Worm (Caenorhabditis elegans) whole organism, mixed stage, embryonic: ENCODE measurements around the gene T13C5.9.

ENCODE experiments used
- M03D4.4 ChIP-seq: sonication (generic microtip); optimal IDR thresholded peaks from 2 replicates; lab custom pipeline; 2017; ENCODE audit warnings: mild to moderate bottlenecking, missing genetic modification characterization, missing compliant biosample characterization
- bed-3 ChIP-seq: fragments of 200-800 bp; sonication (Bioruptor generic); optimal IDR thresholded peaks from 3 replicates; lab custom pipeline; 2018; ENCODE audit warnings: mild to moderate bottlenecking, missing genetic modification characterization, moderate library complexity, missing compliant biosample characterization
- blmp-1 ChIP-seq: fragments of 150-350 bp; optimal IDR thresholded peaks from 2 replicates; lab custom pipeline; 2014; ENCODE audit warnings: missing biosample characterization, missing genetic modification characterization
- ceh-39 ChIP-seq: fragments of 150-350 bp; optimal IDR thresholded peaks from 2 replicates; lab custom pipeline; 2014; ENCODE audit warnings: missing biosample characterization, missing genetic modification characterization
- ceh-43 ChIP-seq: fragments of 200-800 bp; sonication (Bioruptor generic); optimal IDR thresholded peaks from 2 replicates; lab custom pipeline; 2018; ENCODE audit warnings: mild to moderate bottlenecking, missing genetic modification characterization, moderate library complexity, missing compliant biosample characterization
- ceh-83 ChIP-seq: fragments of 200-800 bp; sonication (Bioruptor generic); optimal IDR thresholded peaks from 2 replicates; lab custom pipeline; 2018; ENCODE audit warnings: mild to moderate bottlenecking, missing genetic modification characterization, missing compliant biosample characterization
- ces-1 ChIP-seq: fragments of 150-350 bp; optimal IDR thresholded peaks from 2 replicates; lab custom pipeline; 2014; ENCODE audit warnings: missing biosample characterization, missing genetic modification reagents, missing genetic modification characterization
- drap-1 ChIP-seq: fragments of 200-800 bp; sonication (Bioruptor generic); optimal IDR thresholded peaks from 3 replicates; lab custom pipeline; 2018; ENCODE audit warnings: mild to moderate bottlenecking, missing genetic modification characterization, missing compliant biosample characterization
- elt-1 ChIP-seq: sonication (generic microtip); optimal IDR thresholded peaks from 2 replicates; lab custom pipeline; 2017; ENCODE audit warnings: missing genetic modification characterization, mild to moderate bottlenecking, missing compliant biosample characterization, antibody characterized with exemption, moderate library complexity, borderline replicate concordance; ENCODE audit not compliant: insufficient read depth
- elt-3 ChIP-seq: fragments of 150-350 bp; optimal IDR thresholded peaks from 2 replicates; lab custom pipeline; 2014; ENCODE audit warnings: missing biosample characterization, missing genetic modification characterization
- ham-2 ChIP-seq: fragments of 200-800 bp; sonication (Bioruptor generic); optimal IDR thresholded peaks from 2 replicates; lab custom pipeline; 2018; ENCODE audit warnings: mild to moderate bottlenecking, missing genetic modification characterization, missing compliant biosample characterization
- hlh-1 ChIP-seq: fragments of 150-350 bp; optimal IDR thresholded peaks from 2 replicates; lab custom pipeline; 2014; ENCODE audit warnings: missing biosample characterization, missing genetic modification reagents, missing genetic modification characterization
- lin-13 ChIP-seq: fragments of 150-350 bp; optimal IDR thresholded peaks from 2 replicates; lab custom pipeline; 2014; ENCODE audit warnings: missing biosample characterization, missing genetic modification characterization
- lin-32 ChIP-seq: fragments of 200-800 bp; sonication (Bioruptor generic); optimal IDR thresholded peaks from 2 replicates; lab custom pipeline; 2018; ENCODE audit warnings: mild to moderate bottlenecking, missing genetic modification characterization, missing compliant biosample characterization
- lsy-2 ChIP-seq: fragments of 150-350 bp; optimal IDR thresholded peaks from 2 replicates; lab custom pipeline; 2014; ENCODE audit warnings: missing biosample characterization, missing genetic modification characterization
- mab-5 ChIP-seq: fragments of 150-350 bp; optimal IDR thresholded peaks from 2 replicates; lab custom pipeline; 2014; ENCODE audit warnings: missing biosample characterization, missing genetic modification characterization
- mep-1 ChIP-seq: fragments of 150-350 bp; optimal IDR thresholded peaks from 2 replicates; lab custom pipeline; 2017; ENCODE audit warnings: missing biosample characterization, missing genetic modification reagents, missing genetic modification characterization, inconsistent platforms
- nhr-12 ChIP-seq: fragments of 150-350 bp; optimal IDR thresholded peaks from 2 replicates; lab custom pipeline; 2014; ENCODE audit warnings: missing biosample characterization, missing genetic modification characterization
- nhr-2 ChIP-seq: fragments of 150-350 bp; optimal IDR thresholded peaks from 2 replicates; lab custom pipeline; 2014; ENCODE audit warnings: missing biosample characterization, missing genetic modification characterization
- nhr-237 ChIP-seq: fragments of 150-350 bp; optimal IDR thresholded peaks from 2 replicates; lab custom pipeline; 2014; ENCODE audit warnings: missing biosample characterization, missing genetic modification characterization
- nhr-28 ChIP-seq: fragments of 150-350 bp; optimal IDR thresholded peaks from 2 replicates; lab custom pipeline; 2014; ENCODE audit warnings: missing biosample characterization, missing genetic modification characterization
- nhr-76 ChIP-seq: sonication (generic microtip); optimal IDR thresholded peaks from 2 replicates; lab custom pipeline; 2017; ENCODE audit warnings: missing biosample characterization, missing genetic modification characterization
- pha-4 ChIP-seq: fragments of 150-350 bp; optimal IDR thresholded peaks from 2 replicates; lab custom pipeline; 2018; ENCODE audit warnings: missing biosample characterization, missing genetic modification reagents, missing genetic modification characterization
- sem-2 ChIP-seq: fragments of 200-800 bp; sonication (Bioruptor generic); optimal IDR thresholded peaks from 2 replicates; lab custom pipeline; 2018; ENCODE audit warnings: mild to moderate bottlenecking, missing genetic modification characterization, missing compliant biosample characterization
- snpc-4 ChIP-seq: fragments of 150-350 bp; optimal IDR thresholded peaks from 2 replicates; lab custom pipeline; 2014; ENCODE audit warnings: missing biosample characterization, missing genetic modification characterization
- sptf-1 ChIP-seq: sonication (generic microtip); optimal IDR thresholded peaks from 2 replicates; lab custom pipeline; 2017; ENCODE audit warnings: mild to moderate bottlenecking, missing genetic modification characterization, moderate library complexity, missing compliant biosample characterization
- tbx-8 ChIP-seq: fragments of 200-800 bp; sonication (Bioruptor generic); optimal IDR thresholded peaks from 2 replicates; lab custom pipeline; 2018; ENCODE audit warnings: mild to moderate bottlenecking, missing genetic modification characterization, moderate library complexity, missing compliant biosample characterization
- unc-120 ChIP-seq: sonication (generic microtip); optimal IDR thresholded peaks from 2 replicates; lab custom pipeline; 2017; ENCODE audit warnings: missing genetic modification characterization, missing compliant biosample characterization; ENCODE audit not compliant: poor library complexity, severe bottlenecking
- unc-39 ChIP-seq: fragments of 150-350 bp; optimal IDR thresholded peaks from 2 replicates; lab custom pipeline; 2014; ENCODE audit warnings: missing biosample characterization, missing genetic modification characterization
- unc-62 ChIP-seq: fragments of 150-350 bp; optimal IDR thresholded peaks from 2 replicates; lab custom pipeline; 2014; ENCODE audit warnings: missing biosample characterization, missing genetic modification reagents, missing genetic modification characterization
- zip-8 ChIP-seq: fragments of 150-350 bp; optimal IDR thresholded peaks from 2 replicates; lab custom pipeline; 2014; ENCODE audit warnings: missing biosample characterization, missing genetic modification characterization

T13C5.9 gene

DNA sequence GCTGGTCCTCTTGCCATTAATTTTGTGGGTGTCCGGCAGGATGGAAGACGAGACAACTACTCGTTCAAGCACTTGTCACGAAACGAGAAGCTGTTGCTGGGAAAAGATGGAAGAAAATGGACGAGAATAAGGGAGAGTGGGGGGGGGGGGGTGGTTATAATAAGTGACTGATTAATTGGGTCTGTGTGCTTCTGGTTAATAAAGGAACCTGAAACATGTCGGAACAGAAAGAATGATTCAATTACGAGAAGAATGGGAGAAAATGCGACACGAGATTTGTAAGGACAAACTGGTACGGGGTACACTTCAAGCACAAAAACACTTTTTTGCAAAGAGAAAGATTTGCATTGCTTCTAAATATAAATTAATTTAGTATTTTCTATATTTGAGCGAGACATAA, 34.6 kb upstream of the T13C5.9 start:
- no peak for TF ChIP-seq elt-3 (tag; lab: Kevin White, UChicago)
- TF ChIP-seq ceh-43 (GFP tag; lab: Kevin White, UChicago) = no peak
- TF ChIP-seq ces-1 = peak; percentile 85

DNA sequence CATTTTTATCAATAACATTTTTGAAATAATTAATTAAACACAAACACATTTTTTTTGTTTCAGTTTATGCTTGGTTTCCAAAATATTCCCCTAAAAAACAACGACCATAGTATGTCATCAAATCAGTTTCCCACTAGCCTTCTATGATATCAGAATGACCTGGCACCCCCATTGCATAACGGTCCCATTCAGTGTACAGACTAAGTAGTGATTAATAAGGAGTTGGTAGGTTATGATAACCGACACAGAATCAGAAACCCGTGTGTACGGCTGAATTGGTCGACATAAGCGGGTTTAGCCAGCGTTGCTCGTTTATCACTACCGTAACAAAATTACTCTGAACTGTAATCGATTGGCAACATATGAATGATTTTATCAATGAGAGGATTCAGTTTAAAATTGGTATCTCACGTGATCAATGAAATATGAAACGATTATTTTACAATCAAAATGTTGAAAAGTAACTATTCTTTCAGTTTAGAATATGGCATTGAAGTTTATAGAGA, 32.6 kb upstream of the T13C5.9 start:
- no peak for TF ChIP-seq zip-8 (tag; lab: Kevin White, UChicago)
- TF ChIP-seq nhr-237 (tag; lab: Kevin White, UChicago) = no peak
- TF ChIP-seq nhr-76 (tag; lab: Kevin White, UChicago) = no peak
- no peak for TF ChIP-seq tbx-8 (GFP tag; lab: Kevin White, UChicago)
- no peak for TF ChIP-seq ceh-39 (tag; lab: Kevin White, UChicago)
- no peak for TF ChIP-seq unc-120 (tag; lab: Kevin White, UChicago)
- no peak for TF ChIP-seq lsy-2 (tag; lab: Kevin White, UChicago)
- no peak for TF ChIP-seq lin-13 (tag; lab: Kevin White, UChicago)
- no peak for TF ChIP-seq nhr-12 (tag; lab: Kevin White, UChicago)
- no peak for TF ChIP-seq elt-3 (tag; lab: Kevin White, UChicago)
- TF ChIP-seq bed-3 (GFP tag; lab: Kevin White, UChicago) = no peak
- no peak for TF ChIP-seq ham-2
- TF ChIP-seq snpc-4 = no peak
- TF ChIP-seq mep-1 (tag; lab: Kevin White, UChicago) = no peak
- no peak for TF ChIP-seq ceh-43 (GFP tag; lab: Kevin White, UChicago)
- no peak for TF ChIP-seq ceh-83 (GFP tag; lab: Kevin White, UChicago)
- TF ChIP-seq sem-2 (GFP tag; lab: Kevin White, UChicago) = no peak
- no peak for TF ChIP-seq nhr-28 (tag; lab: Kevin White, UChicago)
- TF ChIP-seq nhr-2 = no peak
- TF ChIP-seq sptf-1 = no peak
- TF ChIP-seq, all 35 proteins: peak for 0

DNA sequence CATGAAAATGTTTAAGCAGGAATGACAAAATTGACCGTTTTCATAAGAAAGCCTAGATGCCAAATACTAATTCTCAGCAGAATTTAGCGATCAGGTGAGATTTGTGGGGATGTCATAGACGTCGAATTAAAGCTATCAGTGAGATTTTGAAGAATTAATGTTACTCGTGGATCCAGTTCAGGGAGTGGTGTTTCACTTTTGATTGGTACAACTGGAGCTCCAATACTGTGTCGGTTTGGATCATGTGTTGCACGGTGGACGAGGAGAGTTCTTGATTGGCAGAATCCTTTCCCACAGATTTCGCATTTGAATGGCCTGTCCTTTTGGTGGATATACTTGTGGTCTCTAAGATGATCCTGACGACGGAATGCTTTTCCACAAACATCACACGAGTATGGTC, 30.5 kb upstream of the T13C5.9 start:
- no peak for TF ChIP-seq sem-2 (GFP tag; lab: Kevin White, UChicago)
- TF ChIP-seq tbx-8 (GFP tag; lab: Kevin White, UChicago) = no peak
- no peak for TF ChIP-seq lin-32 (GFP tag; lab: Kevin White, UChicago)
- no peak for TF ChIP-seq nhr-2
- TF ChIP-seq nhr-76 (tag; lab: Kevin White, UChicago) = no peak

DNA sequence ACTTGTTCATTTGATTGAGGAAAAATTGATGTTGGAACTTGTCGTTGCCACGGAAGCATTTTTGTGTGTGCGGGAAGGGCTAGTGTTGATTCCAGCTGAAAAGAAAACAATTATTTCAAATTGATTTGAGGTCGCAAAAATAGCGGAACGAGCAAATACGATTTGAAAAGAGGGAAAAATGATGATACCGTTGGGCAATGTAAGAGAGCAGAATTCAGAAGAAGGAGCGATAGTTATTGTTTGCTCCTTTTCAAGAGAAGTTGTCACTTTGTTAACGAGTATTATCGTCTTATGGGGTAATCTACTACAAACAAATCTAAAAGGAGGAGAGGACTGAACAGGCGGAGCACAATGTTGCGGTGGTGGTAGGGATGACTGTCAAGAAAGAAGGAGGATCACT, 29.6 kb upstream of the T13C5.9 start, which contains the start of gene odd-2:
Gene odd-2, minus strand, starts transcription at position 101 of the 400 bp plus-strand sequence.
- no peak for TF ChIP-seq nhr-12 (tag; lab: Kevin White, UChicago)
- no peak for TF ChIP-seq ceh-39 (tag; lab: Kevin White, UChicago)
- no peak for TF ChIP-seq mab-5 (tag; lab: Kevin White, UChicago)
- TF ChIP-seq blmp-1 = no peak
- no peak for TF ChIP-seq nhr-237 (tag; lab: Kevin White, UChicago)
- TF ChIP-seq ceh-43 (GFP tag; lab: Kevin White, UChicago) = no peak
- no peak for TF ChIP-seq elt-1 (tag; lab: Kevin White, UChicago)
- TF ChIP-seq M03D4.4 (tag; lab: Kevin White, UChicago) = no peak
- TF ChIP-seq lin-32 (GFP tag; lab: Kevin White, UChicago) = no peak

DNA sequence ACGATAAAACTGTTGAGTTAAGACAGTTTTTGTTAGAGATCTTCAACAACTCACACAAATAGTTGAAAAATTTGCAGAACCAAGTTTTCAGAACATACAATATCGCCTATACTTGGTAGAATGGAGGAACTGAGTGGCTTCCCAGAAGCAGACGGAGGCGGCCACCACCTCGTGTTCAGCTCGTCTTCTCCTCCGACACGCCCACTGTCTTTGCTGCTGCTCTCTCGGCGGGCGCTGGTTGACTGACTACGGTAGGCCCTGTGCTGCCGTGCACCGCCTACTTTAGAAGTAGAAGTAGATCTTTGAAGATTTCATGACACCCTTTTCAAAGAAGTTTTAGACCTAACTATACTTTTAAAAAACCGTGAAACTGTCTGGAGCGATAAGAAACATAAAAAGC, 28.0 kb upstream of the T13C5.9 start:
- no peak for TF ChIP-seq sptf-1
- TF ChIP-seq unc-39 (tag; lab: Kevin White, UChicago) = no peak
- no peak for TF ChIP-seq drap-1 (GFP tag; lab: Kevin White, UChicago)
- no peak for TF ChIP-seq tbx-8 (GFP tag; lab: Kevin White, UChicago)
- no peak for TF ChIP-seq snpc-4
- TF ChIP-seq zip-8 (tag; lab: Kevin White, UChicago) = no peak
- no peak for TF ChIP-seq M03D4.4 (tag; lab: Kevin White, UChicago)
- TF ChIP-seq, all 35 proteins: peak for 0

DNA sequence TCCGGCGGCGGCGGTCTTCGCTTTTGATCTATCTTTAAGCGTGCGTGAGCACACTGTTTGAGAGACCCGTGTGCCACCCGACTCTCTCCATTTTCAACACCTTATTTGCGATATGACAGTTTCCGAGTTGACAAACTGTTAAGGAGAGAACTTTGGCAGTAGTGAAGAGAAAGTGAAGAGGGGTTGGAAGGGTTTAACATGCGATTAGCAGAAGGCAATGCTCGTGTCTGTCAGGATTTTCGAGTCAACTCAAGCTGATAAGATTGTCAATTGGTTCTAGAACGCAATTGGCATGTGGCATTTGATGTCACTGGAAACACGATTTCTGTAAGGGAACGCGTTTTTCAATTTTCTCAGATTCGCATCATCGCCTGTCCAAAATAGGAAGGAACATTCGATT, 22.7 kb upstream of the T13C5.9 start:
- TF ChIP-seq elt-3 (tag; lab: Kevin White, UChicago) = no peak
- no peak for TF ChIP-seq pha-4 (tag; lab: Kevin White, UChicago)
- TF ChIP-seq ceh-43 (GFP tag; lab: Kevin White, UChicago) = no peak
- TF ChIP-seq lin-13 (tag; lab: Kevin White, UChicago) = no peak
- no peak for TF ChIP-seq ceh-39 (tag; lab: Kevin White, UChicago)
- no peak for TF ChIP-seq unc-62 (GFP tag; lab: Kevin White, UChicago)
- no peak for TF ChIP-seq hlh-1 (tag; lab: Kevin White, UChicago)
- TF ChIP-seq lin-32 (GFP tag; lab: Kevin White, UChicago) = no peak
- TF ChIP-seq ces-1 = no peak
- no peak for TF ChIP-seq drap-1 (GFP tag; lab: Kevin White, UChicago)
- TF ChIP-seq sptf-1 = no peak
- no peak for TF ChIP-seq ham-2
- TF ChIP-seq M03D4.4 (tag; lab: Kevin White, UChicago) = no peak
- no peak for TF ChIP-seq nhr-12 (tag; lab: Kevin White, UChicago)
- TF ChIP-seq sem-2 (GFP tag; lab: Kevin White, UChicago) = no peak
- TF ChIP-seq snpc-4 = no peak
